Fruit fly (Drosophila melanogaster): ENCODE data around the gene CG42780.
A peak's percentile ranks its signal among the peaks of the same experiment; 100 is the strongest.

CG42780 gene

DNA sequence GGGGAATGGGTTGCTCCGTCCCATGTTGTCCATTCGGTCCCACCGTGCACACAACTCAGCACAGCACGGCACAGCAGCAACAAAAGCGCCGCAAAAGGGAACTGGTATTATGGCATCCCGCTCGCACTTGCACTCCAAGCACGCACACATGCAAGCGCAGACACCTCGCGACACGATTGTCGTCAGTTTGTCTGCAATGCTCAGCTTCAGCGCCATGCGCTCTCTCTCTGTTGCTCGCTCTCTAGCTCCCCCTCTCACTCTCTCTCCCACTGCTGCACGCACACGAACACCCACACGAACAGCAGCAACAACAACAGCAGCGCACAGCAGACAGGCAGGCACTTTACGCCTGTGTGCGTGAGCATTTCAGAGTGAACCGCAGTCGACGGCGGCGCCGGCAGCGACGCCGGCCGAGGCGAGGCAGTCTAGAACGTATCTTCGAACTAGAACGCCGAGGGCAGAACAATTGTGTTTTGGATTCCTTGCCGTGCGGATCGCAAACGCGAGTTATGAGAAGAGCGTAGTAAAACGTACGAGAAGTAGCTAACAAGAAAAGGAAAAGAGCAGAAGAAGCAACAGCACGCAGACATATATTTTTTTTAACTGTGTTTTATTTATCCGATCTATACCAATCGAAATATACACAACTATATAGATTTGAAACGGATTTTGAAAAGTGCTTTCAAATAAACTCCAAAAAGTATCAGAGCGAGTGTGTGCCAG, 24.4 kb downstream of the CG42780 start, which contains the start of gene brk (continued):
- peak; percentile 98 for TF ChIP-seq CG8478 (optimal IDR thresholded peaks at IDR 0.05)
- peak; percentile 20 for TF ChIP-seq CG17829 (tag; optimal IDR thresholded peaks at IDR 0.05)
- peak; percentile 91 for TF ChIP-seq sens (GFP tag)
- TF ChIP-seq rib (GFP tag; IDR thresholded peaks at IDR 0.05), result 0 out of 2 replicates have a peak, but pooled peaks have one; percentile 67
- no peak for TF ChIP-seq Dip3 (GFP tag; optimal IDR thresholded peaks at IDR 0.05)
- no peak for TF ChIP-seq CG9876 (GFP tag; optimal IDR thresholded peaks at IDR 0.05)
- TF ChIP-seq CG3407 (GFP tag; optimal IDR thresholded peaks at IDR 0.05), result no peak
- peak; percentile 27 for TF ChIP-seq CG10543 (GFP tag; optimal IDR thresholded peaks at IDR 0.05)
- peak; percentile 40; the same call in 1 of the 3 replicates for TF ChIP-seq CG6791 (GFP tag; IDR thresholded peaks at IDR 0.05; ENCODE audit: partially characterized antibody)
- TF ChIP-seq sug (tag; optimal IDR thresholded peaks at IDR 0.05), result peak; percentile 28
- peak; percentile 67 for TF ChIP-seq abd-A (tag; optimal IDR thresholded peaks at IDR 0.05)
- no peak for TF ChIP-seq HLH3B (GFP tag; IDR thresholded peaks at IDR 0.05)
- no peak for TF ChIP-seq emc (GFP tag; optimal IDR thresholded peaks at IDR 0.05)
- TF ChIP-seq mirr (GFP tag; optimal IDR thresholded peaks at IDR 0.05), result peak; percentile 61
- TF ChIP-seq z (GFP tag; IDR thresholded peaks at IDR 0.05), result peak; percentile 48; the same call in 1 of the 3 replicates
- TF ChIP-seq ash1 (GFP tag; optimal IDR thresholded peaks at IDR 0.05), result no peak
- peak; percentile 70 for TF ChIP-seq pros (GFP tag; optimal IDR thresholded peaks at IDR 0.05)
- TF ChIP-seq Drgx (GFP tag; IDR thresholded peaks at IDR 0.05), result peak; percentile 40
- 0 out of 3 replicates have a peak, but pooled peaks have one; percentile 32 for TF ChIP-seq knrl (GFP tag; IDR thresholded peaks at IDR 0.05; ENCODE audit: partially characterized antibody)
- TF ChIP-seq CG34224 (GFP tag; IDR thresholded peaks at IDR 0.05; ENCODE audit: partially characterized antibody), result peak; percentile 53; the same call in 1 of the 3 replicates
- TF ChIP-seq Gug (GFP tag; IDR thresholded peaks at IDR 0.05), result no peak
- 0 out of 2 replicates have a peak, but pooled peaks have one; percentile 18 for TF ChIP-seq CG1024 (GFP tag; IDR thresholded peaks at IDR 0.05)
- peak; percentile 2 for TF ChIP-seq lbe (GFP tag; optimal IDR thresholded peaks at IDR 0.05)
- peak; percentile 99 for TF ChIP-seq shn (GFP tag; optimal IDR thresholded peaks at IDR 0.05)
- peak; percentile 41 for TF ChIP-seq gro (GFP tag; optimal IDR thresholded peaks at IDR 0.05)
- no peak for TF ChIP-seq Opbp (GFP tag; IDR thresholded peaks at IDR 0.05; ENCODE audit: partially characterized antibody)
- TF ChIP-seq Scr (GFP tag; IDR thresholded peaks at IDR 0.05; ENCODE audit: partially characterized antibody), result 0 out of 2 replicates have a peak, but pooled peaks have one; percentile 34
- peak; percentile 91 for TF ChIP-seq CG4707 (GFP tag; optimal IDR thresholded peaks at IDR 0.05)
- TF ChIP-seq Aef1 (GFP tag; IDR thresholded peaks at IDR 0.05), result peak; percentile 67
- peak; percentile 39 for TF ChIP-seq CG7271 (tag; optimal IDR thresholded peaks at IDR 0.05)
- no peak for TF ChIP-seq nom (GFP tag; optimal IDR thresholded peaks at IDR 0.05)
- TF ChIP-seq ftz-f1 (GFP tag; optimal IDR thresholded peaks at IDR 0.05), result peak; percentile 37
- no peak for TF ChIP-seq CG9437 (GFP tag; optimal IDR thresholded peaks at IDR 0.05)
- TF ChIP-seq CG15479 (GFP tag; optimal IDR thresholded peaks at IDR 0.05), result peak; percentile 94
- TF ChIP-seq fru (optimal IDR thresholded peaks at IDR 0.05), result no peak
- peak; percentile 66 for TF ChIP-seq CG7987 (GFP tag; optimal IDR thresholded peaks at IDR 0.05)
- TF ChIP-seq sd (tag; optimal IDR thresholded peaks at IDR 0.05), result peak; percentile 75
- peak; percentile 93 for TF ChIP-seq CG1832 (GFP tag; optimal IDR thresholded peaks at IDR 0.05)
- TF ChIP-seq disco-r (GFP tag; optimal IDR thresholded peaks at IDR 0.05), result no peak
- TF ChIP-seq bbx (GFP tag; IDR thresholded peaks at IDR 0.05; ENCODE audit: partially characterized antibody), result peak; percentile 45; the same call in 1 of the 2 replicates
- no peak for TF ChIP-seq tna (GFP tag; IDR thresholded peaks at IDR 0.05; ENCODE audit: partially characterized antibody)
- TF ChIP-seq kah (GFP tag; optimal IDR thresholded peaks at IDR 0.05), result no peak
- no peak for TF ChIP-seq dmrt11E (tag; optimal IDR thresholded peaks at IDR 0.05)
- no peak for TF ChIP-seq fu2 (GFP tag; optimal IDR thresholded peaks at IDR 0.05)
- TF ChIP-seq al (GFP tag; IDR thresholded peaks at IDR 0.05), result no peak
- peak; percentile 83 for TF ChIP-seq Deaf1 (tag; optimal IDR thresholded peaks at IDR 0.05)
- peak; percentile 99 for TF ChIP-seq chinmo (GFP tag; IDR thresholded peaks at IDR 0.05; ENCODE audit: partially characterized antibody)
- TF ChIP-seq NC2α (GFP tag; optimal IDR thresholded peaks at IDR 0.05), result no peak
- TF ChIP-seq CG6175 (GFP tag; IDR thresholded peaks at IDR 0.05), result peak; percentile 96
